Worm (Caenorhabditis elegans) whole organism, L1 larva: ENCODE data around the gene Y46G5A.14.

Experiments used
- C34B4.2 ChIP-seq: sonication (generic microtip); optimal IDR thresholded peaks from 2 replicates; lab custom pipeline; 2017; ENCODE audit warnings: mild to moderate bottlenecking, missing genetic modification characterization, missing compliant biosample characterization
- ama-1 ChIP-seq: fragments of 150-350 bp; optimal IDR thresholded peaks from 2 replicates; lab custom pipeline; 2014
- nhr-12 ChIP-seq: sonication (generic microtip); optimal IDR thresholded peaks from 2 replicates; lab custom pipeline; 2017; ENCODE audit warnings: missing biosample characterization, missing genetic modification characterization
- unc-30 ChIP-seq: sonication (generic microtip); optimal IDR thresholded peaks from 2 replicates; lab custom pipeline; 2017; ENCODE audit warnings: missing biosample characterization, missing genetic modification characterization
- unc-98 ChIP-seq: fragments of 200-800 bp; sonication (Bioruptor generic); IDR thresholded peaks from 2 replicates; pipeline ENCODE4 v1.3.6; 2022; ENCODE audit warnings: missing genetic modification characterization, missing compliant biosample characterization
- ztf-4 ChIP-seq: fragments of 150-350 bp; optimal IDR thresholded peaks from 2 replicates; lab custom pipeline; 2014; ENCODE audit warnings: missing biosample characterization, missing genetic modification characterization

DNA sequence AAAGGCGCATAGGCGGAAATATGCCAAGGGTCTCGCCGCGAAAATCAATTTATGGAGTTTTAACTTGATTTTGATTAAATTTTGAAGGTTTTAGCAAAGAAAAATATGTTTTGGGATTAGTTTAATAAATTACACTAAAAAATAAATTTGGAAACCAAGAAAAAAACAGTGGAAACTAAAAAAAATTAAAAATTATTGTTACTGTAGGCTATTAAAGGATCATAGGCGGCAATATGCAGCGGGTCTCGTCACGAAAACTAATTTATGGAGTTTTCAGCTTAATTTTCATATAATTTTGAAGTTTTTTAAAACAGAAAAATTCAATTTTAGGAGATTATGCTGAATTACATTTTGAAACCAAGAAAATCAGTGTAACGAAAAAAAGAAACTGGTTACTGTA, 34.2 kb downstream of the Y46G5A.14 start:
- TF ChIP-seq ama-1 (lab: Kevin White, UChicago) (no peak), nhr-12 (tag; lab: Kevin White, UChicago) (no peak), unc-30 (tag; lab: Kevin White, UChicago) (no peak), ztf-4 (tag; lab: Kevin White, UChicago) (no peak), unc-98 (GFP tag; lab: Robert Waterston, UW) (no peak), C34B4.2 (tag; lab: Kevin White, UChicago) (no peak)
